Fruit fly (Drosophila melanogaster): ENCODE data around the gene CG42564.

Gene CG42564

DNA sequence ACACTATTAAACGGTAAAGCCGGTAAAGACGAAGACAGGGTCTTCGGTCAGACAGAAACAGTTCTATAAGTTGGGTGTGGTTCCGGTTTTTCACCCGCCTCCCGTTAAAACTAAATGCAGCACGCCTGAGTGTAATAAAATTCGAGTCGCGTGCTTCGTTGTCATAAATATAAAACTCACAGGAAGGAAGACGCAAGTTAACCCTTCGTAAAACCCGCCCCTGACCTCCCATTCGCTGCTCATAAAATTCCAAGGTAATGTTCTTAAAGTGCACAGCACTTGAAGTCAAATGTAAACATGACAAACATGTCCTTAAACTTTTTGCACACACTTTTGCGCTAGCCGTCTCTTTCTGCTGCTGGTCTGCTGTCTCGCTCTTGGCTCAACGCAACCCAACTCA is 47.0 kb downstream of the CG42564 start:
- TF ChIP-seq CG14655 (GFP tag; optimal IDR thresholded peaks at IDR 0.05) (no peak), Snoo (tag; optimal IDR thresholded peaks at IDR 0.05) (no peak), Pif1B (GFP tag; optimal IDR thresholded peaks at IDR 0.05) (no peak), CG8159 (tag; optimal IDR thresholded peaks at IDR 0.05) (no peak), EcR (GFP tag; optimal IDR thresholded peaks at IDR 0.05) (no peak), Ets98B (GFP tag; IDR thresholded peaks at IDR 0.05) (no peak), fd96Ca (GFP tag; IDR thresholded peaks at IDR 0.05) (no peak), CG12605 (GFP tag; IDR thresholded peaks at IDR 0.05) (no peak), CG13204 (GFP tag; optimal IDR thresholded peaks at IDR 0.05) (no peak), CG34367 (tag; optimal IDR thresholded peaks at IDR 0.05) (no peak), CG17806 (tag; optimal IDR thresholded peaks at IDR 0.05) (no peak), CG32121 (GFP tag; IDR thresholded peaks at IDR 0.05) (no peak), D1 (tag; optimal IDR thresholded peaks at IDR 0.05) (no peak), CG10348 (GFP tag; IDR thresholded peaks at IDR 0.05) (no peak), CG15710 (tag; optimal IDR thresholded peaks at IDR 0.05) (no peak), CG8301 (tag; optimal IDR thresholded peaks at IDR 0.05) (no peak), rn (GFP tag; IDR thresholded peaks at IDR 0.05) (no peak), CG4496 (GFP tag; IDR thresholded peaks at IDR 0.05) (no peak)

DNA sequence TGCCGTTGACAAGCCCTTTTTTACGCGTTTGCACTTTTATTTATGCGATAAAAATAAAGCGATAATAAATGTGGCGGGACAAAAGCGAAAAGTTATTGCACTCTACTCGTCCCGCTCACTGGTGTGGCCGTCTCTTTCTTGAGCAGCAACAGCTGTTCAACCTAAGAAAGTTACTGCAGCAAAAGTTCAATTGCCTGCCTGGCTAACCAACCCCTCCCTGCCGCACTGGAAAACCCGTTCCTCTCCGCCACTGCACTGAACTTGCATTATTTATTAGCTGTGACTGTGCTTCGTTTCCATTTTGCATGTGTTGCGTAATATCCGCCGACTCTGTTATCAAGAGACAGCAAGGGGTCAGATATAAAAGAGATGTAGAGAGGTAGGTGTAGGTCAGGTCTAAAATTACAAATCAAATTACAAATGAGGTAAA is 47.5 kb downstream of the CG42564 start:
- TF ChIP-seq Snoo (tag; optimal IDR thresholded peaks at IDR 0.05), result peak; percentile 10
- TF ChIP-seq Pif1A (GFP tag; optimal IDR thresholded peaks at IDR 0.05), result peak; percentile 16
- TF ChIP-seq CG32121 (GFP tag; IDR thresholded peaks at IDR 0.05), result 0 out of 2 replicates have a peak, but pooled peaks have one; percentile 39
- TF ChIP-seq EcR (GFP tag; optimal IDR thresholded peaks at IDR 0.05), result peak; percentile 98
- TF ChIP-seq CG8159 (tag; optimal IDR thresholded peaks at IDR 0.05), result no peak
- TF ChIP-seq Ets98B (GFP tag; IDR thresholded peaks at IDR 0.05), result 0 out of 2 replicates have a peak, but pooled peaks have one; percentile 27
- peak; percentile 70 for TF ChIP-seq CG13204 (GFP tag; optimal IDR thresholded peaks at IDR 0.05)
- TF ChIP-seq CG8301 (tag; optimal IDR thresholded peaks at IDR 0.05), result no peak
- TF ChIP-seq Pif1B (GFP tag; optimal IDR thresholded peaks at IDR 0.05), result no peak
- TF ChIP-seq fd96Ca (GFP tag; IDR thresholded peaks at IDR 0.05), result no peak

DNA sequence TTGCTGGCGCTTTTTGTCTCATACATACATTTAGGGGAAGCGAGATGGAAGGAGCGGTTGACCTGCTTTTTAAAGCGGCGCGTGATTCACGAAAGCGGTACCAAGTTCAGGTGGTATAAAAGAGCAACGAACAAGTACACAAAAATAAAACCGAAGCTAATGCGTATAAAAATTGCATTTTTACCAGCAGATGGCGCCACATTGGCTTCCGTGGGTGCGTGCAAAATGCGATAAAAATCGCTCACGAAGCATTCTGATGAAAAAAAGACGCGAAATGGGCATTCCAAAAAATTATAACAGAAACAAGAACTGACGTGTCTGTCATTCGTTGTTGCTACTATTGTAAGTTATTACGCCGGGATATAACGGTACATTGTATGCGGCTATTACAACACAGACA is 48.9 kb downstream of the CG42564 start:
- TF ChIP-seq CG12605 (GFP tag; IDR thresholded peaks at IDR 0.05) (no peak), CG17806 (tag; optimal IDR thresholded peaks at IDR 0.05) (no peak), CG13204 (GFP tag; optimal IDR thresholded peaks at IDR 0.05) (no peak), CG8159 (tag; optimal IDR thresholded peaks at IDR 0.05) (no peak), CG32121 (GFP tag; IDR thresholded peaks at IDR 0.05) (no peak), fd96Ca (GFP tag; IDR thresholded peaks at IDR 0.05) (no peak), CG15710 (tag; optimal IDR thresholded peaks at IDR 0.05) (no peak), Pif1B (GFP tag; optimal IDR thresholded peaks at IDR 0.05) (no peak)

DNA sequence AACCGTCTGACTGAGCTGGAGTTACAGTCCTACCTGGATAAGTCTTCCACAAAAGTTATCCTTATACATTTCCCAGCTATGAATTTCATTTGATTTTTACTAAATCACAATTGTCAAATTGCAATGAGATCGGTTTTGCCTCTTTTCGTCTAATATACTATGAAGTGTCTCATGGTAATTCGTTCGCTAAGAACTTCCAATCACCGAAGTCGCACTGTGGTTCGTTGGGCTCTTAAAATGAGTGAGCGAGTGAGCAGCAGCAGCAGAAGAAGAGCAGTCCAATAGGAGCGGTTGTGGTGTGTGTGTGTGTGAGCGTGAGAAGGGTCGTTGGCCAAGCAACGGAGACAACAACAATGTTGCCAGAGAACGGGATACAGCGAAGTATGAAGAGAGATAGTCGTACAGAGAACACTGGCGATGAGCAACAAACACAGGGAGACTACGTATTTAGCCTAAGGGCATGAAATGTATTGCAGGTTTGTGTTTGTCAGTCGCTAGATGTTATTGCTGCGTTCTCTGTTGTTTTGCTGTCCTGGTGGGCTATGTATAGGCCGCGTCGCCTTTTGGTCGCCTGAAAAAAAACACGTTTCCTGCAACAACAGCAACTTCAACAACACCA is 49.8 kb downstream of the CG42564 start:
- TF ChIP-seq CG17806 (tag; optimal IDR thresholded peaks at IDR 0.05) (peak; percentile 97), CG32121 (GFP tag; IDR thresholded peaks at IDR 0.05) (peak; percentile 84), Pif1B (GFP tag; optimal IDR thresholded peaks at IDR 0.05) (peak; percentile 98), Ets98B (GFP tag; IDR thresholded peaks at IDR 0.05) (peak; percentile 89), CG8159 (tag; optimal IDR thresholded peaks at IDR 0.05) (peak; percentile 96), EcR (GFP tag; optimal IDR thresholded peaks at IDR 0.05) (peak; percentile 98), CG34367 (tag; optimal IDR thresholded peaks at IDR 0.05) (peak; percentile 97), CG9948 (tag; optimal IDR thresholded peaks at IDR 0.05) (peak; percentile 96), CG8301 (tag; optimal IDR thresholded peaks at IDR 0.05) (peak; percentile 95), CG12605 (GFP tag; IDR thresholded peaks at IDR 0.05) (peak; percentile 69), CG13204 (GFP tag; optimal IDR thresholded peaks at IDR 0.05) (peak; percentile 86), CG14655 (GFP tag; optimal IDR thresholded peaks at IDR 0.05) (peak; percentile 96), Pif1A (GFP tag; optimal IDR thresholded peaks at IDR 0.05) (peak; percentile 98), CG15710 (tag; optimal IDR thresholded peaks at IDR 0.05) (peak; percentile 96), D1 (tag; optimal IDR thresholded peaks at IDR 0.05) (peak; percentile 68), fd96Ca (GFP tag; IDR thresholded peaks at IDR 0.05) (peak; percentile 94), CG10348 (GFP tag; IDR thresholded peaks at IDR 0.05) (peak; percentile 60), CG4496 (GFP tag; IDR thresholded peaks at IDR 0.05) (peak; percentile 95), Snoo (tag; optimal IDR thresholded peaks at IDR 0.05) (peak; percentile 97), rn (GFP tag; IDR thresholded peaks at IDR 0.05) (peak; percentile 87), gl (tag; optimal IDR thresholded peaks at IDR 0.05) (peak; percentile 95)

DNA sequence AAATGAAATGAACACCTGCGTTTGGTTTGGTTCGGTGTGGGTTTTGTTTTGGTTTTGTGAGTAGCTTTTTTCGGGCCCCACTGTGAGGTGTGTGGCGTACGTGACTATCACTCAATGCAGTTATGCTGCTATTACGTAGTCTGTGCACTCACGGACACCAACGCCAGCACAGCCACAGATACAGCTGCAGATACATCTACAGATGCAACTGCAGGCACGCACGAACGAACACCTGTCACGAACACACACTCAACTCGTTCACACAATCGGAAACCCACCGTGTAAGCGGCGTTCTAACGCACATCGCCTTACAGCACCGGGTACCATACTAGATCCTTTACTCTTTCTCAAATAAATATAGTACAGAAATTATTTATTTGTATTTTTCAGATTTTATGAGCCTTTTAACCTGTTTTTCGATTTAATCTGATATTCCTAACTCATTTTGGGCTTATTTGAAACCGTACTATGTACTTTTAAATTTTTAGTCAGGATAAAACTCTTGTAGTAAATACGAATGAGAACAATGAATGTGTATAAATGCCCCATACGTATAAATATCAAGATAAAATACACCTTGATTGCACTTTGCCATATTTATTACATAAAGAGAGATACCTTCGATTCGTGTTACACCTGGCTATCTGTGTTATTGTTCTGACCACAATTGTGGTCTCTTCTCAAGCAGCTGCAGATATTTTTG is 51.3 kb downstream of the CG42564 start:
- no peak for TF ChIP-seq CG13204 (GFP tag; optimal IDR thresholded peaks at IDR 0.05)
- TF ChIP-seq CG15710 (tag; optimal IDR thresholded peaks at IDR 0.05), result peak; percentile 34
- TF ChIP-seq D1 (tag; optimal IDR thresholded peaks at IDR 0.05), result no peak
- TF ChIP-seq CG12605 (GFP tag; IDR thresholded peaks at IDR 0.05), result no peak
- no peak for TF ChIP-seq Ets98B (GFP tag; IDR thresholded peaks at IDR 0.05)
- TF ChIP-seq CG14655 (GFP tag; optimal IDR thresholded peaks at IDR 0.05), result peak; percentile 76
- TF ChIP-seq EcR (GFP tag; optimal IDR thresholded peaks at IDR 0.05), result no peak
- no peak for TF ChIP-seq gl (tag; optimal IDR thresholded peaks at IDR 0.05)
- peak; percentile 2 for TF ChIP-seq Pif1B (GFP tag; optimal IDR thresholded peaks at IDR 0.05)
- no peak for TF ChIP-seq CG32121 (GFP tag; IDR thresholded peaks at IDR 0.05)
- peak; percentile 74 for TF ChIP-seq CG8301 (tag; optimal IDR thresholded peaks at IDR 0.05)
- TF ChIP-seq rn (GFP tag; IDR thresholded peaks at IDR 0.05), result no peak
- peak; percentile 16; the same call in 1 of the 3 replicates for TF ChIP-seq fd96Ca (GFP tag; IDR thresholded peaks at IDR 0.05)
- peak; percentile 55 for TF ChIP-seq CG9948 (tag; optimal IDR thresholded peaks at IDR 0.05)
- TF ChIP-seq CG10348 (GFP tag; IDR thresholded peaks at IDR 0.05), result no peak
- TF ChIP-seq CG17806 (tag; optimal IDR thresholded peaks at IDR 0.05), result peak; percentile 44
- peak; percentile 8 for TF ChIP-seq Snoo (tag; optimal IDR thresholded peaks at IDR 0.05)
- TF ChIP-seq Pif1A (GFP tag; optimal IDR thresholded peaks at IDR 0.05), result peak; percentile 51
- TF ChIP-seq CG34367 (tag; optimal IDR thresholded peaks at IDR 0.05), result no peak
- peak; percentile 48 for TF ChIP-seq CG8159 (tag; optimal IDR thresholded peaks at IDR 0.05)
- TF ChIP-seq CG4496 (GFP tag; IDR thresholded peaks at IDR 0.05), result 0 out of 3 replicates have a peak, but pooled peaks have one; percentile 27

Measured in whole organism, pupa.